Worm (Caenorhabditis elegans): ENCODE results near the gene frm-3.

- no peak for TF ChIP-seq ama-1 (optimal IDR thresholded peaks at IDR 0.05)
- TF ChIP-seq flt-1 (GFP tag; IDR thresholded peaks at IDR 0.05) = no peak
- no peak for TF ChIP-seq hmg-4 (GFP tag; optimal IDR thresholded peaks at IDR 0.05)
- TF ChIP-seq scrt-1 (GFP tag; IDR thresholded peaks at IDR 0.05) = no peak
- no peak for TF ChIP-seq tra-4 (tag; optimal IDR thresholded peaks at IDR 0.05)
- TF ChIP-seq pes-1 (GFP tag; IDR thresholded peaks at IDR 0.05) = no peak
- no peak for TF ChIP-seq ceh-13 (GFP tag; optimal IDR thresholded peaks at IDR 0.05)
- TF ChIP-seq sea-1 (GFP tag; conservative IDR thresholded peaks at IDR 0.05) = no peak
- no peak for TF ChIP-seq hnd-1 (tag; optimal IDR thresholded peaks at IDR 0.05)
- TF ChIP-seq aly-1 (tag; optimal IDR thresholded peaks at IDR 0.05) = no peak
- no peak for TF ChIP-seq hmbx-1 (tag; optimal IDR thresholded peaks at IDR 0.05)
- TF ChIP-seq B0310.2 (tag; optimal IDR thresholded peaks at IDR 0.05) = no peak
- TF ChIP-seq ceh-36 (tag; optimal IDR thresholded peaks at IDR 0.05) = no peak
- TF ChIP-seq F13C5.2 (tag; optimal IDR thresholded peaks at IDR 0.05) = no peak
These were observed 35.9 kb upstream of the frm-3 start, which contains the start of gene C35C5.9 for ce11 chrX:11536408-11536807.

Measured in whole organism, early embryonic.